Fruit fly (Drosophila melanogaster): Measurements from ENCODE around the gene mAChR-B.

DNA sequence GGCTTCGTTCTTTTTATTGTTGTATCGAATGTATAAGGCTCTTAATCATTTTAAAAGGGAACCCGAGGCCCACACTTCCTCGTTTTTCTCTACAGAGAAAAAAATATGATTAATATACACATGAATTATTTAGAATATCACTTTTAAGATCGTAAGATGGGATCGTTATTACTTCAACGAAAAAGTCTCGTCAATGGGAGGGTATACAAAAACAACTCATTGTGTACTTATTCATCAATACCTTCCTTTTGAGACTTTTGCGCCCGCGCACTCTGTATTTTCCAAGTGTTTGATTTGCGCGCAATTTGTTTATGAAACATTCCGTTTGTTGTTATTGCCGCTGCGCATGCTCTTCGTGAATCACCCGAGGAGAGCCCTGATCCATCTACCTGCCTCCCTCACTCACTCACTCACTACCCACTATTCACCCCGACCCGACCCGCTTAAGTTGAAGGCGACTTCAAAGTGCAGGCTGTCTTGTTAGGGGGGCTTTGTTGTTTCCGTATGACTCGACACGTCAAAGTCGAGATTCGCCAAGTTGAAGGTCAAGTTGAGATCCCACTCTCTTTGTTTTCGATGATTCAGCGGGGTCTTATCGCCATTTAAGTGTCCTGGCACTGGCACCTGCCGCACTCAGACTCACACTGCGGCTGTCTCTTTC is 57.0 kb downstream of the mAChR-B start:
- TF ChIP-seq CTCF (optimal IDR thresholded peaks at IDR 0.05) (no peak), CG8478 (optimal IDR thresholded peaks at IDR 0.05) (no peak)
